Fruit fly (Drosophila melanogaster): ENCODE results near the gene Sirt6.

dm6 chr3R:10251218-10251617 lies 10.4 kb downstream of the Sirt6 start, which contains the start of gene CG3999:
- TF ChIP-seq EcR (GFP tag; optimal IDR thresholded peaks at IDR 0.05): no peak
- TF ChIP-seq pan (optimal IDR thresholded peaks at IDR 0.05): no peak
- no peak for TF ChIP-seq CG8478 (optimal IDR thresholded peaks at IDR 0.05)
- no peak for TF ChIP-seq usp (GFP tag; optimal IDR thresholded peaks at IDR 0.05)
- TF ChIP-seq psq (optimal IDR thresholded peaks at IDR 0.05): no peak

Data from whole organism.